Fruit fly (Drosophila melanogaster): Measurements from ENCODE around the gene CG18269.

- TF ChIP-seq pan (optimal IDR thresholded peaks at IDR 0.05) = no peak
- TF ChIP-seq Dll (optimal IDR thresholded peaks at IDR 0.05) = no peak
- no peak for TF ChIP-seq psq (optimal IDR thresholded peaks at IDR 0.05)
- no peak for TF ChIP-seq EcR (GFP tag; optimal IDR thresholded peaks at IDR 0.05)
- no peak for TF ChIP-seq usp (GFP tag; optimal IDR thresholded peaks at IDR 0.05)
Observed at dm6 chr2L:5553750-5554149, 2.1 kb downstream of the CG18269 start, which contains the start of the genes CG14013 and CG14017.

Data from whole organism.